Worm (Caenorhabditis elegans) whole organism, L4 larva: ENCODE results near the gene Y54G2A.44.

Source experiments
- egl-27 ChIP-seq: sonication (generic microtip); optimal IDR thresholded peaks from 3 replicates; lab custom pipeline; 2017; ENCODE audit warnings: missing biosample characterization, missing genetic modification reagents, missing genetic modification characterization
- sdz-12 ChIP-seq: fragments of 200-800 bp; sonication (Bioruptor generic); optimal IDR thresholded peaks from 2 replicates; lab custom pipeline; 2018; ENCODE audit warnings: mild to moderate bottlenecking, missing genetic modification characterization, missing compliant biosample characterization

ce11 chrIV:2793956-2794355 lies 7.7 kb upstream of the Y54G2A.44 start:
- no peak for TF ChIP-seq egl-27 (tag; lab: Kevin White, UChicago)
- no peak for TF ChIP-seq sdz-12
